Fruit fly (Drosophila melanogaster) whole organism, embryonic: Measurements from ENCODE around the gene CG33523.

Experiments
- Abd-B ChIP-seq: fragments of 200-800 bp; sonication (Bioruptor generic); optimal IDR thresholded peaks from 2 replicates; lab custom pipeline; 2018; ENCODE audit warnings: missing biosample characterization, mild to moderate bottlenecking, missing genetic modification characterization, moderate library complexity
- Atf6 ChIP-seq: fragments of 200-800 bp; sonication (Bioruptor generic); IDR thresholded peaks from 2 replicates; pipeline ENCODE4 v1.3.6; 2022; ENCODE audit warnings: missing biosample characterization, missing genetic modification characterization
- CG10209 ChIP-seq: fragments of 200-800 bp; sonication (Bioruptor generic); optimal IDR thresholded peaks from 3 replicates; lab custom pipeline; 2017; ENCODE audit warnings: missing biosample characterization, mild to moderate bottlenecking, missing genetic modification characterization, missing genetic modification reagents
- CG1024 ChIP-seq: fragments of 200-800 bp; sonication (Bioruptor generic); IDR thresholded peaks from 2 replicates; pipeline ENCODE4 v1.3.6; 2022; ENCODE audit warnings: missing biosample characterization, missing genetic modification characterization
- CG11695 ChIP-seq: fragments of 200-800 bp; sonication (Bioruptor generic); IDR thresholded peaks from 3 replicates; pipeline ENCODE4 v1.3.6; 2022; ENCODE audit warnings: missing biosample characterization, missing genetic modification characterization
- CG1233 ChIP-seq: fragments of 200-800 bp; sonication (Bioruptor generic); optimal IDR thresholded peaks from 4 replicates; lab custom pipeline; 2018; ENCODE audit warnings: missing biosample characterization, mild to moderate bottlenecking, missing genetic modification characterization
- CG15011 ChIP-seq: fragments of 200-800 bp; sonication (Bioruptor generic); optimal IDR thresholded peaks from 3 replicates; lab custom pipeline; 2018; ENCODE audit warnings: missing biosample characterization, mild to moderate bottlenecking, missing genetic modification characterization
- CG15073 ChIP-seq: fragments of 200-800 bp; sonication (Bioruptor generic); optimal IDR thresholded peaks from 2 replicates; lab custom pipeline; 2016; ENCODE audit warnings: missing biosample characterization, missing genetic modification characterization
- CG1529 ChIP-seq: fragments of 200-800 bp; sonication (Bioruptor generic); optimal IDR thresholded peaks from 3 replicates; lab custom pipeline; 2018; ENCODE audit warnings: missing biosample characterization, missing genetic modification characterization
- CG18599 ChIP-seq: fragments of 200-800 bp; sonication (Bioruptor generic); optimal IDR thresholded peaks from 3 replicates; lab custom pipeline; 2017; ENCODE audit warnings: missing biosample characterization, missing genetic modification characterization, mild to moderate bottlenecking, moderate library complexity, missing genetic modification reagents
- CG32767 ChIP-seq: fragments of 200-800 bp; sonication (Bioruptor generic); IDR thresholded peaks from 2 replicates; pipeline ENCODE4 v1.3.6; 2022; ENCODE audit warnings: missing biosample characterization, missing genetic modification characterization
- CG3847 ChIP-seq: fragments of 200-800 bp; sonication (Bioruptor generic); IDR thresholded peaks from 2 replicates; pipeline ENCODE4 v1.3.6; 2022; ENCODE audit warnings: missing biosample characterization, missing genetic modification characterization
- CG7928 ChIP-seq: fragments of 200-800 bp; sonication (Bioruptor generic); optimal IDR thresholded peaks from 2 replicates; lab custom pipeline; 2017; ENCODE audit warnings: missing biosample characterization, mild to moderate bottlenecking, missing genetic modification characterization
- CG9215 ChIP-seq: fragments of 200-800 bp; sonication (Bioruptor generic); IDR thresholded peaks from 2 replicates; pipeline ENCODE4 v1.3.6; 2022; ENCODE audit warnings: missing biosample characterization, missing genetic modification characterization
- CG9932 ChIP-seq: fragments of 200-800 bp; sonication (Bioruptor generic); IDR thresholded peaks from 2 replicates; pipeline ENCODE4 v1.3.6; 2022; ENCODE audit warnings: missing biosample characterization, missing genetic modification characterization
- CrebB ChIP-seq: fragments of 200-800 bp; sonication (Bioruptor generic); optimal IDR thresholded peaks from 3 replicates; lab custom pipeline; 2018; ENCODE audit warnings: missing biosample characterization, mild to moderate bottlenecking, missing genetic modification characterization
- D19B ChIP-seq: fragments of 200-800 bp; sonication (Bioruptor generic); optimal IDR thresholded peaks from 2 replicates; lab custom pipeline; 2017; ENCODE audit warnings: missing biosample characterization, mild to moderate bottlenecking, missing genetic modification characterization
- Dfd ChIP-seq, 2 experiments: fragments of >200 bp; optimal IDR thresholded peaks; 2 replicates each; lab custom pipeline; 2017; ENCODE audit warnings: missing biosample characterization in 2 of 2, missing genetic modification characterization in 2 of 2
- Dip3 ChIP-seq: fragments of 200-800 bp; sonication (Bioruptor generic); optimal IDR thresholded peaks from 3 replicates; lab custom pipeline; 2016; ENCODE audit warnings: missing biosample characterization, missing genetic modification characterization
- Dref ChIP-seq: fragments of 200-800 bp; sonication (Bioruptor generic); IDR thresholded peaks from 2 replicates; pipeline ENCODE4 v1.3.6; 2022; ENCODE audit warnings: missing biosample characterization, missing genetic modification characterization
- Drgx ChIP-seq: fragments of 200-800 bp; sonication (Bioruptor generic); IDR thresholded peaks from 2 replicates; pipeline ENCODE4 v1.3.6; 2022; ENCODE audit warnings: missing biosample characterization, missing genetic modification characterization
- MESR4 ChIP-seq: fragments of 200-800 bp; sonication (Bioruptor generic); optimal IDR thresholded peaks from 2 replicates; lab custom pipeline; 2018; ENCODE audit warnings: missing biosample characterization, mild to moderate bottlenecking, missing genetic modification characterization, moderate library complexity
- NC2α ChIP-seq: fragments of 200-800 bp; sonication (Bioruptor generic); optimal IDR thresholded peaks from 2 replicates; lab custom pipeline; 2016; ENCODE audit warnings: missing biosample characterization, missing genetic modification characterization
- Oli ChIP-seq: fragments of 200-800 bp; sonication (Bioruptor generic); optimal IDR thresholded peaks from 2 replicates; lab custom pipeline; 2018; ENCODE audit warnings: missing biosample characterization, mild to moderate bottlenecking, missing genetic modification characterization, moderate library complexity
- Rfx ChIP-seq: fragments of 200-800 bp; sonication (Bioruptor generic); IDR thresholded peaks from 2 replicates; pipeline ENCODE4 v1.3.6; 2022; ENCODE audit warnings: missing biosample characterization, missing genetic modification characterization
- Scr ChIP-seq: fragments of 200-800 bp; sonication (Bioruptor generic); IDR thresholded peaks from 2 replicates; pipeline ENCODE4 v1.3.6; 2022; ENCODE audit warnings: missing biosample characterization, missing genetic modification characterization; ENCODE audit not compliant: partially characterized antibody
- Sin3A ChIP-seq: fragments of >200 bp; optimal IDR thresholded peaks from 2 replicates; lab custom pipeline; 2018
- Six4 ChIP-seq: fragments of 200-800 bp; sonication (Bioruptor generic); optimal IDR thresholded peaks from 2 replicates; lab custom pipeline; 2016; ENCODE audit warnings: missing biosample characterization, missing genetic modification characterization
- Sox100B ChIP-seq: fragments of 200-800 bp; sonication (Bioruptor generic); optimal IDR thresholded peaks from 3 replicates; lab custom pipeline; 2018; ENCODE audit warnings: missing biosample characterization, mild to moderate bottlenecking, missing genetic modification characterization
- Sry-δ ChIP-seq: fragments of 200-800 bp; sonication (Bioruptor generic); optimal IDR thresholded peaks from 2 replicates; lab custom pipeline; 2016; ENCODE audit warnings: missing biosample characterization, missing genetic modification characterization
- Vsx1 ChIP-seq: fragments of 200-800 bp; sonication (Bioruptor generic); optimal IDR thresholded peaks from 2 replicates; lab custom pipeline; 2017; ENCODE audit warnings: missing biosample characterization, mild to moderate bottlenecking, missing genetic modification characterization, missing genetic modification reagents
- Xrp1 ChIP-seq: fragments of 200-800 bp; sonication (Bioruptor generic); IDR thresholded peaks from 2 replicates; pipeline ENCODE4 v1.3.6; 2022; ENCODE audit warnings: missing biosample characterization, missing genetic modification characterization
- bowl ChIP-seq: fragments of 200-800 bp; sonication (Bioruptor generic); IDR thresholded peaks from 2 replicates; pipeline ENCODE4 v1.3.6; 2022; ENCODE audit warnings: missing biosample characterization, missing genetic modification characterization
- btn ChIP-seq: fragments of 200-800 bp; sonication (Bioruptor generic); optimal IDR thresholded peaks from 2 replicates; lab custom pipeline; 2016; ENCODE audit warnings: missing biosample characterization, missing genetic modification characterization
- corto ChIP-seq: fragments of 200-800 bp; sonication (Bioruptor generic); optimal IDR thresholded peaks from 2 replicates; lab custom pipeline; 2016; ENCODE audit warnings: missing biosample characterization, mild to moderate bottlenecking, missing genetic modification characterization, moderate library complexity
- gcm2 ChIP-seq: fragments of 200-800 bp; sonication (Bioruptor generic); optimal IDR thresholded peaks from 2 replicates; lab custom pipeline; 2016; ENCODE audit warnings: missing biosample characterization, missing genetic modification characterization
- kah ChIP-seq: fragments of 200-800 bp; sonication (Bioruptor generic); optimal IDR thresholded peaks from 2 replicates; lab custom pipeline; 2018; ENCODE audit warnings: missing biosample characterization, mild to moderate bottlenecking, missing genetic modification characterization
- lmd ChIP-seq: fragments of 200-800 bp; sonication (Bioruptor generic); IDR thresholded peaks from 2 replicates; pipeline ENCODE4 v1.3.6; 2022; ENCODE audit warnings: missing biosample characterization, missing genetic modification characterization
- nau ChIP-seq: fragments of 200-800 bp; sonication (Bioruptor generic); optimal IDR thresholded peaks from 3 replicates; lab custom pipeline; 2017; ENCODE audit warnings: missing biosample characterization, mild to moderate bottlenecking, missing genetic modification characterization, missing genetic modification reagents
- org-1 ChIP-seq: fragments of 200-800 bp; sonication (Bioruptor generic); optimal IDR thresholded peaks from 2 replicates; lab custom pipeline; 2017; ENCODE audit warnings: missing biosample characterization, missing genetic modification characterization
- pfk ChIP-seq: fragments of 200-800 bp; sonication (Bioruptor generic); optimal IDR thresholded peaks from 2 replicates; lab custom pipeline; 2018; ENCODE audit warnings: missing biosample characterization, mild to moderate bottlenecking, missing genetic modification characterization, moderate library complexity
- phol ChIP-seq: fragments of 200-800 bp; sonication (Bioruptor generic); optimal IDR thresholded peaks from 3 replicates; lab custom pipeline; 2018; ENCODE audit warnings: missing biosample characterization, mild to moderate bottlenecking, missing genetic modification characterization, moderate library complexity
- pnt ChIP-seq: fragments of 200-800 bp; sonication (Bioruptor generic); optimal IDR thresholded peaks from 3 replicates; lab custom pipeline; 2016; ENCODE audit warnings: missing biosample characterization, missing genetic modification characterization
- sob ChIP-seq: fragments of 200-800 bp; sonication (Bioruptor generic); IDR thresholded peaks from 2 replicates; pipeline ENCODE4 v1.3.6; 2022; ENCODE audit warnings: missing biosample characterization, missing genetic modification characterization
- tgo ChIP-seq: fragments of 200-800 bp; sonication (Bioruptor generic); IDR thresholded peaks from 3 replicates; pipeline ENCODE4 v1.3.6; 2022; ENCODE audit warnings: missing biosample characterization, missing genetic modification characterization
- tll ChIP-seq, 2 experiments: fragments of 200-800 bp in 1 of 2; fragments of >200 bp in 1 of 2; sonication (Bioruptor generic) in 1 of 2; optimal IDR thresholded peaks; 2 replicates each; lab custom pipeline; 2017 to 2019; ENCODE audit warnings: missing biosample characterization in 2 of 2, missing genetic modification characterization in 2 of 2, mild to moderate bottlenecking in 1 of 2, moderate library complexity in 1 of 2
- vnd ChIP-seq: fragments of 200-800 bp; sonication (Bioruptor generic); IDR thresholded peaks from 3 replicates; pipeline ENCODE4 v1.3.6; 2022; ENCODE audit warnings: missing biosample characterization, missing genetic modification characterization; ENCODE audit not compliant: partially characterized antibody
- vvl ChIP-seq: fragments of 200-800 bp; sonication (Bioruptor generic); IDR thresholded peaks from 2 replicates; pipeline ENCODE4 v1.3.6; 2022; ENCODE audit warnings: missing biosample characterization, missing genetic modification characterization
- wdn ChIP-seq: fragments of 200-800 bp; sonication (Bioruptor generic); IDR thresholded peaks from 2 replicates; pipeline ENCODE4 v1.3.6; 2022; ENCODE audit warnings: missing biosample characterization, missing genetic modification characterization

CG33523 gene

dm6 chr3L:5926015-5926988 lies 2.6 kb downstream of the CG33523 start (continued):
- peak; percentile 22; the same call in 1 of the 2 replicates for TF ChIP-seq vvl (GFP tag; lab: Robert Waterston, UW)
- peak; percentile 27; the same call in 1 of the 2 replicates for TF ChIP-seq sob (GFP tag; lab: Robert Waterston, UW)
- peak; percentile 59; the same call in 1 of the 2 replicates for TF ChIP-seq Xrp1 (GFP tag; lab: Robert Waterston, UW)
- no peak for TF ChIP-seq Sry-δ (GFP tag; lab: Kevin White, UChicago)
- TF ChIP-seq CG10209 (GFP tag; lab: Kevin White, UChicago): peak; percentile 47
- TF ChIP-seq CG9215 (GFP tag; lab: Robert Waterston, UW): no peak
- no peak for TF ChIP-seq CG7928
- TF ChIP-seq kah: no peak
- TF ChIP-seq pfk (GFP tag; lab: Kevin White, UChicago): no peak
- TF ChIP-seq Dref (GFP tag; lab: Robert Waterston, UW): no peak
- TF ChIP-seq Dip3 (GFP tag; lab: Kevin White, UChicago): peak; percentile 11
- TF ChIP-seq D19B: peak; percentile 28
- no peak; the same call in 1 of the 2 replicates for TF ChIP-seq CG32767 (GFP tag; lab: Robert Waterston, UW)
- no peak for TF ChIP-seq CG15073 (GFP tag; lab: Kevin White, UChicago)
- peak; percentile 28 for TF ChIP-seq Six4
- TF ChIP-seq Drgx (GFP tag; lab: Robert Waterston, UW): no peak
- TF ChIP-seq tgo (GFP tag; lab: Robert Waterston, UW): peak; percentile 32; the same call in 2 of the 3 replicates
- no peak for TF ChIP-seq Scr (GFP tag; lab: Robert Waterston, UW)
- TF ChIP-seq Sin3A (lab: Kevin White, UChicago): no peak
- TF ChIP-seq Dfd (GFP tag; optimal IDR thresholded peaks at IDR 0.05; lab: Kevin White, UChicago): no peak
- peak; percentile 36; the same call in 1 of the 2 replicates for TF ChIP-seq CG3847 (GFP tag; lab: Robert Waterston, UW)
- TF ChIP-seq Vsx1 (GFP tag; lab: Kevin White, UChicago): peak; percentile 49
- peak; percentile 23 for TF ChIP-seq Sox100B
- peak; percentile 10 for TF ChIP-seq pnt (GFP tag; lab: Kevin White, UChicago)
- no peak for TF ChIP-seq nau (GFP tag; lab: Kevin White, UChicago)
- TF ChIP-seq bowl: 0 out of 2 replicates have a peak, but pooled peaks have one; percentile 12
- TF ChIP-seq org-1 (GFP tag; lab: Kevin White, UChicago): peak; percentile 29
- TF ChIP-seq CG11695 (GFP tag; lab: Robert Waterston, UW): peak; percentile 59; the same call in 2 of the 3 replicates
- TF ChIP-seq CG1024 (GFP tag; lab: Robert Waterston, UW): 0 out of 2 replicates have a peak, but pooled peaks have one; percentile 12
- TF ChIP-seq lmd (GFP tag; lab: Robert Waterston, UW): peak; percentile 23
- no peak for TF ChIP-seq NC2α (GFP tag; lab: Kevin White, UChicago)
- TF ChIP-seq btn (GFP tag; lab: Kevin White, UChicago): no peak
- TF ChIP-seq vnd (GFP tag; lab: Robert Waterston, UW): no peak
- TF ChIP-seq gcm2 (GFP tag; lab: Kevin White, UChicago): no peak
- TF ChIP-seq CG1529 (GFP tag; lab: Kevin White, UChicago): peak; percentile 47
- peak; percentile 71 for TF ChIP-seq Oli
- no peak for TF ChIP-seq CG18599
- no peak for TF ChIP-seq MESR4
- TF ChIP-seq Abd-B (GFP tag; lab: Kevin White, UChicago): peak; percentile 1
- TF ChIP-seq Rfx (GFP tag; lab: Robert Waterston, UW): peak; percentile 51
- no peak for TF ChIP-seq CG15011 (GFP tag; lab: Kevin White, UChicago)
- no peak for TF ChIP-seq corto (GFP tag; lab: Kevin White, UChicago)
- TF ChIP-seq CrebB: no peak
- no peak for TF ChIP-seq tll (GFP tag; optimal IDR thresholded peaks at IDR 0.05; lab: Kevin White, UChicago)
- peak; percentile 35; the same call in 1 of the 2 replicates for TF ChIP-seq Atf6 (GFP tag; lab: Robert Waterston, UW)
- TF ChIP-seq phol (tag; lab: Kevin White, UChicago): peak; percentile 33
- TF ChIP-seq CG1233 (GFP tag; lab: Kevin White, UChicago): peak; percentile 14
- no peak for TF ChIP-seq CG9932 (GFP tag; lab: Robert Waterston, UW)
- TF ChIP-seq wdn (GFP tag; lab: Robert Waterston, UW): no peak
